Worm (Caenorhabditis elegans): ENCODE measurements around the gene mdt-11.

Gene mdt-11

ce11 chrIII:4984444-4985086 lies 36.5 kb upstream of the mdt-11 start, which contains the start of gene C27F2.7 (continued):
- TF ChIP-seq ceh-58 (GFP tag; IDR thresholded peaks at IDR 0.05), result no peak
- no peak for TF ChIP-seq nhr-120 (GFP tag; IDR thresholded peaks at IDR 0.05)
- peak; percentile 83 for TF ChIP-seq rcor-1 (GFP tag; IDR thresholded peaks at IDR 0.05)
- TF ChIP-seq rec-8 (tag; optimal IDR thresholded peaks at IDR 0.05), result no peak
- TF ChIP-seq ceh-27 (GFP tag; optimal IDR thresholded peaks at IDR 0.05), result no peak
- TF ChIP-seq bed-1 (GFP tag; IDR thresholded peaks at IDR 0.05), result no peak
- no peak for TF ChIP-seq mxl-1 (tag; optimal IDR thresholded peaks at IDR 0.05)
- no peak for TF ChIP-seq ztf-22 (GFP tag; optimal IDR thresholded peaks at IDR 0.05)
- peak; percentile 76 for TF ChIP-seq F33H1.4 (GFP tag; IDR thresholded peaks at IDR 0.05)
- TF ChIP-seq madf-3 (GFP tag; IDR thresholded peaks at IDR 0.05), result peak; percentile 70; the same call in 1 of the 2 replicates
- TF ChIP-seq mcd-1 (GFP tag; IDR thresholded peaks at IDR 0.05), result no peak
- TF ChIP-seq lsl-1 (GFP tag; optimal IDR thresholded peaks at IDR 0.05), result peak; percentile 94
- TF ChIP-seq T07F8.4 (tag; optimal IDR thresholded peaks at IDR 0.05), result no peak
- TF ChIP-seq efl-1 (GFP tag; optimal IDR thresholded peaks at IDR 0.05), result peak; percentile 82
- no peak for TF ChIP-seq ceh-79 (tag; optimal IDR thresholded peaks at IDR 0.05)
- peak; percentile 75 for TF ChIP-seq lin-54 (GFP tag; optimal IDR thresholded peaks at IDR 0.05)
- TF ChIP-seq repo-1 (tag; optimal IDR thresholded peaks at IDR 0.05), result no peak
- TF ChIP-seq Y79H2A.3 (GFP tag; conservative IDR thresholded peaks at IDR 0.05), result peak; percentile 73; the same call in 1 of the 2 replicates
- peak; percentile 47 for TF ChIP-seq dpl-1 (GFP tag; optimal IDR thresholded peaks at IDR 0.05)
- no peak for TF ChIP-seq Y53F4B.3 (GFP tag; IDR thresholded peaks at IDR 0.05)
- TF ChIP-seq B0035.1 (tag; optimal IDR thresholded peaks at IDR 0.05), result no peak
- TF ChIP-seq die-1 (tag; optimal IDR thresholded peaks at IDR 0.05), result no peak
- peak; percentile 70 for TF ChIP-seq hsf-1 (GFP tag; IDR thresholded peaks at IDR 0.05)
- peak; percentile 79 for TF ChIP-seq B0336.3 (GFP tag; IDR thresholded peaks at IDR 0.05)
- TF ChIP-seq nfya-2 (GFP tag; IDR thresholded peaks at IDR 0.05), result peak; percentile 92
- TF ChIP-seq him-1 (tag; optimal IDR thresholded peaks at IDR 0.05), result peak; percentile 28
- peak; percentile 94 for TF ChIP-seq madf-6 (GFP tag; IDR thresholded peaks at IDR 0.05)
- peak; percentile 79 for TF ChIP-seq D2030.7 (GFP tag; IDR thresholded peaks at IDR 0.05)
- TF ChIP-seq Y95B8A.8 (GFP tag; IDR thresholded peaks at IDR 0.05), result peak; percentile 81
- no peak for TF ChIP-seq akir-1 (GFP tag; optimal IDR thresholded peaks at IDR 0.05)
- TF ChIP-seq ZK185.1 (tag; optimal IDR thresholded peaks at IDR 0.05; ENCODE audit: poor library complexity, severe bottlenecking), result no peak
- TF ChIP-seq lag-1 (GFP tag; IDR thresholded peaks at IDR 0.05), result no peak
- peak; percentile 58; the same call in 1 of the 2 replicates for TF ChIP-seq pbrm-1 (GFP tag; IDR thresholded peaks at IDR 0.05)
- TF ChIP-seq sptf-2 (GFP tag; optimal IDR thresholded peaks at IDR 0.05), result no peak
- TF ChIP-seq egl-44 (GFP tag; IDR thresholded peaks at IDR 0.05), result no peak
- TF ChIP-seq somi-1 (GFP tag; optimal IDR thresholded peaks at IDR 0.05), result no peak
- no peak for TF ChIP-seq K12H6.12 (tag; optimal IDR thresholded peaks at IDR 0.05)
- TF ChIP-seq ama-1 (optimal IDR thresholded peaks at IDR 0.05), result no peak
- TF ChIP-seq ama-1 (GFP tag; optimal IDR thresholded peaks at IDR 0.05), result no peak
- no peak for TF ChIP-seq B0261.1 (tag; optimal IDR thresholded peaks at IDR 0.05)
- TF ChIP-seq lin-40 (tag; optimal IDR thresholded peaks at IDR 0.05), result no peak
- no peak for TF ChIP-seq zim-3 (tag; optimal IDR thresholded peaks at IDR 0.05)
- TF ChIP-seq zfh-2 (GFP tag; conservative IDR thresholded peaks at IDR 0.05), result no peak
- TF ChIP-seq ztf-3 (GFP tag; optimal IDR thresholded peaks at IDR 0.05), result no peak
- TF ChIP-seq attf-5 (GFP tag; optimal IDR thresholded peaks at IDR 0.05), result no peak
- TF ChIP-seq ztf-6 (GFP tag; IDR thresholded peaks at IDR 0.05), result no peak
- TF ChIP-seq unc-62 (GFP tag; optimal IDR thresholded peaks at IDR 0.05), result no peak
- peak; percentile 72 for TF ChIP-seq F49E8.2 (tag; optimal IDR thresholded peaks at IDR 0.05; ENCODE audit: insufficient read depth)
